Fruit fly (Drosophila melanogaster) whole organism: ENCODE measurements around the gene CG13074.

Experiments used
- CG8478 ChIP-seq: fragments of >200 bp; optimal IDR thresholded peaks from 2 replicates; lab custom pipeline; 2018; ENCODE audit warnings: inconsistent platforms
- Dll ChIP-seq: fragments of >200 bp; optimal IDR thresholded peaks from 2 replicates; lab custom pipeline; 2017
- EcR ChIP-seq, 2 experiments: fragments of >200 bp; optimal IDR thresholded peaks; 2 replicates each; lab custom pipeline; 2017; ENCODE audit warnings: missing biosample characterization in 2 of 2, missing genetic modification characterization in 2 of 2, missing genetic modification reagents in 2 of 2
- pan ChIP-seq: fragments of >200 bp; optimal IDR thresholded peaks from 2 replicates; lab custom pipeline; 2017
- psq ChIP-seq: fragments of >200 bp; optimal IDR thresholded peaks from 2 replicates; lab custom pipeline; 2017
- usp ChIP-seq: fragments of >200 bp; optimal IDR thresholded peaks from 2 replicates; lab custom pipeline; 2017; ENCODE audit warnings: missing biosample characterization, missing genetic modification characterization, mixed read lengths

CG13074 gene

dm6 chr3L:16097393-16097884 is at the start of gene CG13074, which contains the start of gene ATPsynbetaL:
Gene CG13074 (minus strand): TSS chr3L:16097493.
Gene ATPsynbetaL (plus strand): TSS chr3L:16097834.
- TF ChIP-seq EcR (GFP tag; optimal IDR thresholded peaks at IDR 0.05; lab: Kevin White, UChicago) (no peak), psq (no peak), Dll (no peak), pan (lab: Kevin White, UChicago) (no peak), usp (no peak), CG8478 (lab: Kevin White, UChicago) (no peak)

- TF ChIP-seq pan (lab: Kevin White, UChicago) (no peak), CG8478 (lab: Kevin White, UChicago) (no peak), EcR (GFP tag; optimal IDR thresholded peaks at IDR 0.05; lab: Kevin White, UChicago) (no peak), Dll (no peak), psq (no peak), usp (no peak)
These were observed 49.2 kb upstream of the CG13074 start for dm6 chr3L:16146539-16146934.

- TF ChIP-seq EcR (GFP tag; optimal IDR thresholded peaks at IDR 0.05; lab: Kevin White, UChicago) (no peak), CG8478 (lab: Kevin White, UChicago) (no peak), usp (no peak), pan (lab: Kevin White, UChicago) (no peak), Dll (no peak), psq (no peak)
These were observed 48.7 kb upstream of the CG13074 start for dm6 chr3L:16145931-16146538.

- no peak for TF ChIP-seq usp
These were observed 48.0 kb upstream of the CG13074 start for dm6 chr3L:16145282-16145681.

dm6 chr3L:16143685-16144539 is 46.6 kb upstream of the CG13074 start, which contains the start of gene CG32152:
Gene CG32152 (minus strand): TSS chr3L:16144036.
- no peak for TF ChIP-seq usp
- TF ChIP-seq EcR (GFP tag; optimal IDR thresholded peaks at IDR 0.05; lab: Kevin White, UChicago): no peak
- no peak for TF ChIP-seq psq
- TF ChIP-seq CG8478 (lab: Kevin White, UChicago): no peak
- TF ChIP-seq pan (lab: Kevin White, UChicago): no peak

- TF ChIP-seq usp: no peak
- no peak for TF ChIP-seq Dll
- TF ChIP-seq CG8478 (lab: Kevin White, UChicago): no peak
- no peak for TF ChIP-seq psq
- no peak for TF ChIP-seq EcR (GFP tag; optimal IDR thresholded peaks at IDR 0.05; lab: Kevin White, UChicago)
- no peak for TF ChIP-seq pan (lab: Kevin White, UChicago)
These were observed 44.3 kb upstream of the CG13074 start for dm6 chr3L:16141556-16141955.

- TF ChIP-seq EcR (GFP tag; optimal IDR thresholded peaks at IDR 0.05; lab: Kevin White, UChicago) (no peak), usp (no peak), pan (lab: Kevin White, UChicago) (no peak), psq (no peak), CG8478 (lab: Kevin White, UChicago) (no peak), Dll (no peak)
These were observed 41.8 kb upstream of the CG13074 start for dm6 chr3L:16139131-16139530.

- TF ChIP-seq CG8478 (lab: Kevin White, UChicago): no peak
- TF ChIP-seq Dll: no peak
- TF ChIP-seq EcR (GFP tag; optimal IDR thresholded peaks at IDR 0.05; lab: Kevin White, UChicago): no peak
- TF ChIP-seq usp: no peak
- no peak for TF ChIP-seq pan (lab: Kevin White, UChicago)
- no peak for TF ChIP-seq psq
These were observed 40.5 kb upstream of the CG13074 start, which contains the start of gene CG5157 for dm6 chr3L:16137779-16138178. Gene CG5157 (minus strand): TSS chr3L:16137879.

- no peak for TF ChIP-seq usp
- TF ChIP-seq CG8478 (lab: Kevin White, UChicago): no peak
- TF ChIP-seq pan (lab: Kevin White, UChicago): no peak
- TF ChIP-seq Dll: no peak
- no peak for TF ChIP-seq psq
- no peak for TF ChIP-seq EcR (GFP tag; optimal IDR thresholded peaks at IDR 0.05; lab: Kevin White, UChicago)
These were observed 39.7 kb upstream of the CG13074 start for dm6 chr3L:16136819-16137553.

- no peak for TF ChIP-seq EcR (GFP tag; optimal IDR thresholded peaks at IDR 0.05; lab: Kevin White, UChicago)
- no peak for TF ChIP-seq usp
- TF ChIP-seq pan (lab: Kevin White, UChicago): no peak
- TF ChIP-seq CG8478 (lab: Kevin White, UChicago): no peak
- no peak for TF ChIP-seq Dll
- TF ChIP-seq psq: no peak
These were observed 34.8 kb upstream of the CG13074 start for dm6 chr3L:16132067-16132418.

dm6 chr3L:16131264-16132066 is 34.2 kb upstream of the CG13074 start, which contains the start of the genes Trs20 and elg1:
Gene Trs20 (minus strand): TSS chr3L:16131632.
Gene elg1 (plus strand): TSS chr3L:16132028.
- TF ChIP-seq CG8478 (lab: Kevin White, UChicago) (no peak), pan (lab: Kevin White, UChicago) (no peak), EcR (GFP tag; optimal IDR thresholded peaks at IDR 0.05; lab: Kevin White, UChicago) (no peak), psq (no peak), Dll (no peak), usp (no peak)
